Fruit fly (Drosophila melanogaster) whole organism, larva: ENCODE results near the gene TTLL4B.

Source experiments
- noc ChIP-seq: fragments of 200-800 bp; sonication (Bioruptor generic); optimal IDR thresholded peaks from 3 replicates; lab custom pipeline; 2019; ENCODE audit warnings: missing biosample characterization, mild to moderate bottlenecking, missing genetic modification characterization, moderate library complexity

TTLL4B gene

DNA sequence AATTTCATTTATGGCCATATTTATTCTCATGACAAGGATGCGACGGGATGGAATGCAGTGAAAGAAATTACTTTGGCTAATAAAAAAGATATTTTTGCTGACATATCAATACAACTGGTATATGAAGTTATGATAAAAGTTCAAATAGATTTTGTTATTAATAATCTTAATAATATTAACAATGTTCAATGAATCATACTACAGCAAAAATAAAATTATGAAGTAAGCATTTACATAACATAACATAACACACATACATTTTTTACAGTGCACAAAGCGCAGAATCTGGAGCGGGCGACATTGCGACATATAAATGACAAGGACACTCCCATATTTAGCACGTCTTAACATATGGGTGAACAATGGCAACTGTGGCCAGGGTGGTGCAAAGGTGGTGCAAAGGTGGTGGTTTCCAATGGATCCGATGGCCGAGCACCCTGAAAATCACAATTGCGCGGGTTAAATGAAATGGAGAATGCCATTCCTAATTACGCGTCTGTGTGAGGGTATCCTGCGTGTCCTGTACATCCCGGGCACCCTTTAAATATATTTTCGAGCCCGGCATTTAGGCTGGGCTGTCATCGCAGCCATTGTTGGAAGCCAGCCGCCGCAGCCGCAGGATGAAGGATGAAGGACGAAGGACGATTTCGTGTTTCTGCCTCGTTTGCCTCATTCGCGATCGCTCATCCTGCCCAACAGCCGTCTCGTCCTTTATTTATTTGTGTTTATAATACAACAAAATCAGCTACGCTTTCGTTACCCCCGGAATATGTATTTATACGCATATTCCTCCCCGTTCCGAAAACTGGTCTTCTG is 17.4 kb upstream of the TTLL4B start:
- TF ChIP-seq noc (tag; lab: Kevin White, UChicago), result no peak

- TF ChIP-seq noc (tag; lab: Kevin White, UChicago), result no peak
Observed at dm6 chr2L:3846520-3846919, 15.9 kb upstream of the TTLL4B start.

DNA sequence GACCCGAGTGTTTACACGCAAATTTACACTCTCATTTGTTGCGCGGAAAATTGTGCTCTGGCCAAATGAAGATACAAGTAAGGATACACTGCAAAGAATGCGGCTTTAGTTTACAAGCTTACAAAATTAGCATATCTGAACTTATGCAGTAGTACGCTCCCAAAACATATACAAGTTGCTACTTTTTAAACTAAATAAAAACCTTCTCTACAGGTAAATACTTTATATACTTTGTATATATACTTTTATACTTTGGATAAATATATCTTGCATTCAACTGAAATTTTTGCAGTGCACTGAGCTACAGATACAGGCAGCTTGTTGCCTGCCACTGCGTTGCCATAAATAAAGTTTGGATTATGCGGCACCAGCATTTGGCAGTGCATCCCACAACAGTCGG is 14.6 kb upstream of the TTLL4B start:
- TF ChIP-seq noc (tag; lab: Kevin White, UChicago), result no peak

dm6 chr2L:3851308-3851707 is 11.2 kb upstream of the TTLL4B start:
- TF ChIP-seq noc (tag; lab: Kevin White, UChicago), result no peak

DNA sequence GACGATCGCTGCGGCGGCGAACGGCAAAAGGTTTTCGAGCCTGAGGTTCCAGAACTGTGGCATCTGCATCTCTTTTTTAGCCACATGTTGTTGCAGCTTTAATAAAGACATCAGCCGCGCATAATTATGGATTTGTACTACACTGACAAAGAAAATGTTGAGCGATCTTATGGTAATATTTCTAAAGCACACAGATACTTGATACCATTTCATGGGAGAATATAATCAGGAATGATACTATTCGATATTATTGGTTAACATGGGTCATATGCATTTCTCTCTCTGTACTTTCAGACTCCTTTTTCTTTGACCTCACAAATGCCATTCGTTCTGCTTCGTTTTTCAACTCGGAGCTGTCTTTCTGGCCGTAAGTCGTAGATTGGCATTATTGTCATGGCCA is 10.3 kb upstream of the TTLL4B start:
- TF ChIP-seq noc (tag; lab: Kevin White, UChicago), result no peak

DNA sequence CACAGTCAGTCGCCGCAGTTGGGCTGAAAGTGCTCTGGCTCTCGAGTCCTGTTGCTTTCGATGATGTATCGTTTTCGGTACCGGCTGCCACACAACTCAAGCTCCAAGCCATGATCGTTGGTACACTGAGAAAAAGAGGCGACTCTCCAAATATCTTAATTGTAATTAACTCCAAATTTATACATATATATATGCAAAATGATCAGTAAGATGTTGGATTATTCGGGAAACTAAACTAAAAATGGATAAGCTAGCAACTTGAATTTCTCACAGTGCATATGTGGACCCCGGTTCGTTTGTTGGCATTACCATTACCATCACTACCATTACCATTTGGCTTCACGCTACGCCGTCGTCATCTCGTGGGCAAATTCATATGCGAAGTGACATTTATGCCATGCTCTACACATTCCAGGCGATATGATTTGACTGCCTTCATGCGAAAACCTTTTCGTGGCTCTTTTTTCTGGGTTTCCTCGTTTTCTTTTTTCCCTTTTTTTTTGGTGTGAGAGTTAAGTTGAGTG is 8.9 kb upstream of the TTLL4B start:
- no peak for TF ChIP-seq noc (tag; lab: Kevin White, UChicago)

DNA sequence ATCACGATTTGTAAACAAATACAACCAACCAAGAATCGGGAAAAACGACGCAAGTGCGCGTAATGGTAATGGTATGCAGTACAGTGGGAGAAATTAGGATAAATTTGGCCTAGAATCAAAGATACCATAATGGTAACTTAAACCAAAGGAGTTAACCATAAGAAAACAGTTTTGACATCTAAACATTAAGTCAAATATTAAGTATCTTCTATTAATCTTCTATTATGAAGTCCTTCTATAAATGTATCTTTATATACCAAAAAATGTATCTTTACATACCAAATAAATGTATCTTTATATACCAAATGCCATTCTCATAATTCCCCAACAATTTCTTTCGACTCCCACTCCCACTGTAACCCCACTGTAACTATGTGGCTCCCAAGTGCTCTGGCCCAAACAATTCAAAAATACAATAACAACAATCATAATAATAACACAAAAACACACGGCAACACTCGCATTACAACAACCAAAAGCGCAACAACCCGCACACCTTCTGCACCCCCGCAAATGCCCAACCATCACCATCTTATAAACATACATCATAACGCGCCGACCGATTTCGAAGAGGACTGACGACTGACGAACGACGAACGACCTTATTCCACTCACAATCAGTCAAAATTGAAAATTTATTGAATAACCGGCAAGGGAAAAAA is 6.8 kb upstream of the TTLL4B start:
- no peak for TF ChIP-seq noc (tag; lab: Kevin White, UChicago)

DNA sequence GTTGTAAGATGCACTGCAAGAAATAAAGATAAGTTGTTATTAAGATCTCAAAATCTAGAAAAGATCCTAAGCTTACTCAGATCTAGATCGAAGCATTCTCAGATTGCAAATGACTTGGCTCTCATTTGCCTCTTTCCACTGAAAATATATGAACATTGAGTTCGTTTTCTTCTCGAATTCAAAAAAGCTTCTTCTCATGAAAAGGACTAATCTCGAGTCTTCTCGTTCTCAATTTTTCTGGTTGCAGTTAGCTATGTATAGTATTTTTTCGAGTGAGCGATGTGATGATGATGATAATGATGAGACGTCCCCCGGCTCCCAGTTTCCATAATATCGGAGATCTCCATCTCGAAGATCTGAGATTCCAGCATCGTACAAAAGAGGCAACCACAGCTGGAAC is 6.1 kb upstream of the TTLL4B start:
- TF ChIP-seq noc (tag; lab: Kevin White, UChicago), result no peak

DNA sequence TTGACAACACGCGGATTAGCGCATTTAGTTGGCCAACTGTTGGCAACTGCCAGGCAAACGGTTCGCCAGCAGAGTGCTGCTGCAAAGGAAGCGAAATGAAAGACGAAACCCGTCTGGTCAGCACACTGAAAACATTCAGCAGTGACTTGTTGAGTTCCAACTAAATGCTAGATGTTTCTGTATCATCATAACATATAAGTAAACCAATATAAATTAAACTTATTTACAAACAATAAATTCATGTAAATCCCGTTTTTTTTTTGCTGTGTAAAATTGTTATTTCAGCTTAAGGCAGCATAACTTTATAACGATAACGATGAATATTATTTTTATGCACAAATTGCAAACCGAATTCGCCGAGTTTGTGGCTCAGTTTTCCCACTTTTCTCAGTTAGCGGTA is 4.3 kb upstream of the TTLL4B start:
- no peak for TF ChIP-seq noc (tag; lab: Kevin White, UChicago)

- TF ChIP-seq noc (tag; lab: Kevin White, UChicago), result no peak
Observed at dm6 chr2L:3861388-3861787, 1.1 kb upstream of the TTLL4B start.

dm6 chr2L:3867474-3868082 is 5.1 kb downstream of the TTLL4B start, which contains the start of gene Cep97:
Gene Cep97, plus strand, starts transcription at chr2L:3867697.
- TF ChIP-seq noc (tag; lab: Kevin White, UChicago), result no peak

- TF ChIP-seq noc (tag; lab: Kevin White, UChicago), result no peak
Observed at dm6 chr2L:3872283-3872682, 9.8 kb downstream of the TTLL4B start, which contains the start of gene CG31957. Gene CG31957, minus strand, starts transcription at chr2L:3872458.

DNA sequence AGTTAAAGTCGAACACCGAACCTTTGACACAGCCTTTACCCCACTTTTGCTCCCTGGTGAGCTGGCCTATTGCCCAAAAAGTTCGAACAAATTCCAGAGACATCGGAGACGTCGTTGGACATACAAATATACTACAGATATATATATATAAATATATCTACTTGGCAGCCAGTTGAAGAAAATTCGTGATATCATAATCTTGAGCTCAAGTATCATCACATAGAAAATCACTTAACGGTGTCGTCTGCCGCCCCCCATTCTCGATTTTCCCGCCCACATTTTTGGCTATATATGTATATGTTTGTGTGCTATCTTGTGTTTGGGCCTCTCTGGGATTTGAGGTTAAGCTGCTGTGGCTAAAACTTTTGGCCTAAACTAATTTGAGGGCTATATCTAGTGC is 14.5 kb downstream of the TTLL4B start:
- no peak for TF ChIP-seq noc (tag; lab: Kevin White, UChicago)

DNA sequence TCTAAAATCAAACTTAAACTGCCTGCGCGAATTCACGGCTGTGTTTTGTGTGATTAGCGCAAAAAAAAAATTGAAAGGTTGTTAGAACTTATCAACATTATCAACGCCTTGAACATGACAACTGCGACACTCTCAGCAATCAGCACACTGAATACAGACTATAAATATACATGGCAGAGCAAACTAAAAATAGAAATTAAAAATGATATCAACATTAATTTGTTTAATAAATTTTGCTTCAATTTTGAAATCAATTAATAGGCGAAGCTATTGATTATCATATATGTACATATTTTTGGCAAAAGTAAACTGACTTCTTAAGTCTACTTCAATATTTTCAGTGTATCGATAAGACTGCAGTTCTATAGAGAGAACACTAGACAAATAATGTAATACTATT is 17.6 kb downstream of the TTLL4B start:
- TF ChIP-seq noc (tag; lab: Kevin White, UChicago), result peak; percentile 89

dm6 chr2L:3881164-3881563 is 18.7 kb downstream of the TTLL4B start:
- TF ChIP-seq noc (tag; lab: Kevin White, UChicago), result no peak

DNA sequence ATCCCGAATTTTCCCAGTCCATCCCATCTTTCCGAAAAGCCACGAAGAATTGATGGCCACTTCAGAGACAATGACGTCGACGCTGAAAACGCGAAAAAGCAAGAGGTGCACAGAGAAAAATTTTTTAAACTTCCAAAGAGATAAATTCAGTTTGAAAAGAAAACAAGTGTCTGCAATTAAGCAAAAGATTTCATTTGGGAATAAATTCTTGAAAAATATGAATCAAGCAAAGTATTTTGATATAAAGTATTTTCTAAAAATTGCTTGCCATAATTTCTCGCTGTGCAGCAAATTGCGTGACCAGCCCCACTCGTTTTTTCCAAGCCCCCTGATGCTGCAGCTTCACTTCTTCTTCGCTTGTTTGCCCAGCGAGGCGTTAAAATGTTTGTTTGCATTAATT is 19.7 kb downstream of the TTLL4B start:
- no peak for TF ChIP-seq noc (tag; lab: Kevin White, UChicago)
